Worm (Caenorhabditis elegans) whole organism, L4 larva: ENCODE data around the gene F49C12.3.

ENCODE experiments used
- D1046.2 ChIP-seq: fragments of 200-800 bp; sonication (Bioruptor generic); IDR thresholded peaks from 2 replicates; pipeline ENCODE4 v1.3.6; 2022; ENCODE audit warnings: missing genetic modification characterization, missing compliant biosample characterization
- F10B5.3 ChIP-seq: sonication (generic microtip); optimal IDR thresholded peaks from 2 replicates; lab custom pipeline; 2016; ENCODE audit warnings: mild to moderate bottlenecking, missing genetic modification characterization, missing compliant biosample characterization
- F26F4.8 ChIP-seq: fragments of 200-800 bp; sonication (Bioruptor generic); conservative IDR thresholded peaks from 2 replicates; pipeline ENCODE4 v1.3.6; 2022; ENCODE audit warnings: missing genetic modification characterization, missing compliant biosample characterization
- R02D3.7 ChIP-seq: fragments of 150-350 bp; sonication (generic microtip); optimal IDR thresholded peaks from 3 replicates; lab custom pipeline; 2014; ENCODE audit warnings: missing biosample characterization, missing genetic modification characterization
- T20F7.1 ChIP-seq: fragments of 200-800 bp; sonication (Bioruptor generic); optimal IDR thresholded peaks from 2 replicates; lab custom pipeline; 2018; ENCODE audit warnings: mild to moderate bottlenecking, missing genetic modification characterization, missing compliant biosample characterization
- Y75B8A.6 ChIP-seq: fragments of 200-800 bp; sonication (Bioruptor generic); IDR thresholded peaks from 2 replicates; pipeline ENCODE4 v1.3.6; 2022; ENCODE audit warnings: missing genetic modification reagents, missing genetic modification characterization, missing compliant biosample characterization
- ZK546.5 ChIP-seq, 2 experiments: sonication (generic microtip); optimal IDR thresholded peaks; 2 replicates each; lab custom pipeline; 2017; ENCODE audit warnings: missing biosample characterization in 2 of 2, missing genetic modification characterization in 2 of 2
- aly-2 ChIP-seq: sonication (generic microtip); optimal IDR thresholded peaks from 2 replicates; lab custom pipeline; 2018; ENCODE audit warnings: missing biosample characterization, missing genetic modification characterization
- arid-1 ChIP-seq: fragments of 200-800 bp; sonication (Bioruptor generic); conservative IDR thresholded peaks from 2 replicates; pipeline ENCODE4 v1.3.6; 2022; ENCODE audit warnings: missing genetic modification reagents, missing genetic modification characterization, missing compliant biosample characterization
- attf-4 ChIP-seq: sonication (generic microtip); optimal IDR thresholded peaks from 3 replicates; lab custom pipeline; 2017; ENCODE audit warnings: missing biosample characterization, missing genetic modification characterization
- ceh-28 ChIP-seq: fragments of 150-350 bp; optimal IDR thresholded peaks from 2 replicates; lab custom pipeline; 2014; ENCODE audit warnings: missing biosample characterization, missing genetic modification reagents, missing genetic modification characterization
- ceh-44 ChIP-seq: fragments of 200-800 bp; sonication (Bioruptor generic); IDR thresholded peaks from 2 replicates; pipeline ENCODE4 v1.3.6; 2022; ENCODE audit warnings: missing genetic modification reagents, missing genetic modification characterization, missing compliant biosample characterization
- cey-2 ChIP-seq: sonication (generic microtip); optimal IDR thresholded peaks from 3 replicates; lab custom pipeline; 2017; ENCODE audit warnings: missing genetic modification characterization, mild to moderate bottlenecking, missing compliant biosample characterization, antibody characterized with exemption, borderline replicate concordance; ENCODE audit not compliant: insufficient read depth
- fos-1 ChIP-seq: fragments of 150-350 bp; optimal IDR thresholded peaks from 2 replicates; lab custom pipeline; 2014; ENCODE audit warnings: missing biosample characterization, missing genetic modification characterization
- gei-8 ChIP-seq: fragments of 200-800 bp; sonication (Bioruptor generic); optimal IDR thresholded peaks from 2 replicates; lab custom pipeline; 2018; ENCODE audit warnings: mild to moderate bottlenecking, missing genetic modification characterization, missing compliant biosample characterization
- hif-1 ChIP-seq, 2 experiments: sonication (generic microtip); optimal IDR thresholded peaks; 2 replicates each; lab custom pipeline; 2016 to 2017; ENCODE audit warnings: missing compliant biosample characterization in 2 of 2, missing genetic modification characterization in 2 of 2, missing genetic modification reagents in 2 of 2, missing genotype in 2 of 2, mild to moderate bottlenecking in 1 of 2
- hlh-11 ChIP-seq: fragments of 200-800 bp; sonication (Bioruptor generic); optimal IDR thresholded peaks from 2 replicates; lab custom pipeline; 2018; ENCODE audit warnings: mild to moderate bottlenecking, missing genetic modification characterization, missing compliant biosample characterization
- lim-7 ChIP-seq: fragments of 200-800 bp; sonication (Bioruptor generic); IDR thresholded peaks from 2 replicates; pipeline ENCODE4 v1.3.6; 2022; ENCODE audit warnings: missing genetic modification characterization, missing compliant biosample characterization
- lin-15B ChIP-seq: fragments of 150-350 bp; sonication (generic microtip); optimal IDR thresholded peaks from 3 replicates; lab custom pipeline; 2014; ENCODE audit warnings: missing biosample characterization, missing genetic modification characterization
- lin-38 ChIP-seq: fragments of 200-800 bp; sonication (Bioruptor generic); IDR thresholded peaks from 2 replicates; pipeline ENCODE4 v1.3.6; 2022; ENCODE audit warnings: missing genetic modification reagents, missing genetic modification characterization, missing compliant biosample characterization
- lir-3 ChIP-seq: sonication (generic microtip); optimal IDR thresholded peaks from 2 replicates; lab custom pipeline; 2016; ENCODE audit warnings: mild to moderate bottlenecking, missing genetic modification characterization, missing compliant biosample characterization
- lsy-2 ChIP-seq, 2 experiments: fragments of 150-350 bp in 1 of 2; sonication (generic microtip) in 1 of 2; optimal IDR thresholded peaks; 2 replicates each; lab custom pipeline; 2014 to 2017; ENCODE audit warnings: missing biosample characterization in 2 of 2, missing genetic modification characterization in 2 of 2
- mep-1 ChIP-seq: fragments of 150-350 bp; sonication (generic microtip); optimal IDR thresholded peaks from 3 replicates; lab custom pipeline; 2014; ENCODE audit warnings: missing biosample characterization, missing genetic modification characterization
- mxl-2 ChIP-seq: fragments of 200-800 bp; sonication (Bioruptor generic); conservative IDR thresholded peaks from 2 replicates; pipeline ENCODE4 v1.3.6; 2022; ENCODE audit warnings: missing genetic modification reagents, missing genetic modification characterization, missing compliant biosample characterization
- mxl-3 ChIP-seq: fragments of 200-800 bp; sonication (Bioruptor generic); optimal IDR thresholded peaks from 2 replicates; lab custom pipeline; 2018; ENCODE audit warnings: mild to moderate bottlenecking, missing genetic modification characterization, missing compliant biosample characterization
- nhr-10 ChIP-seq: fragments of 150-350 bp; optimal IDR thresholded peaks from 2 replicates; lab custom pipeline; 2014; ENCODE audit warnings: missing biosample characterization, missing genetic modification characterization
- nhr-102 ChIP-seq: sonication (generic microtip); optimal IDR thresholded peaks from 2 replicates; lab custom pipeline; 2016; ENCODE audit warnings: mild to moderate bottlenecking, missing genetic modification characterization, moderate library complexity, missing compliant biosample characterization
- nhr-237 ChIP-seq: sonication (generic microtip); optimal IDR thresholded peaks from 2 replicates; lab custom pipeline; 2017; ENCODE audit warnings: missing biosample characterization, missing genetic modification characterization
- nhr-25 ChIP-seq: sonication (generic microtip); optimal IDR thresholded peaks from 2 replicates; lab custom pipeline; 2017; ENCODE audit warnings: missing genetic modification characterization, mild to moderate bottlenecking, missing compliant biosample characterization, antibody characterized with exemption, moderate library complexity, borderline replicate concordance; ENCODE audit not compliant: insufficient read depth
- nhr-41 ChIP-seq: fragments of 200-800 bp; sonication (Bioruptor generic); IDR thresholded peaks from 2 replicates; pipeline ENCODE4 v1.3.6; 2022; ENCODE audit warnings: missing genetic modification reagents, missing genetic modification characterization, missing compliant biosample characterization
- nhr-76 ChIP-seq: fragments of 150-350 bp; optimal IDR thresholded peaks from 2 replicates; lab custom pipeline; 2014; ENCODE audit warnings: missing biosample characterization, missing genetic modification characterization
- php-3 ChIP-seq: fragments of 200-800 bp; sonication (Bioruptor generic); IDR thresholded peaks from 2 replicates; pipeline ENCODE4 v1.3.6; 2022; ENCODE audit warnings: missing genetic modification reagents, missing genetic modification characterization, missing compliant biosample characterization
- pqm-1 ChIP-seq: sonication (generic microtip); optimal IDR thresholded peaks from 2 replicates; lab custom pipeline; 2017; ENCODE audit warnings: missing biosample characterization, missing genetic modification characterization
- rbr-2 ChIP-seq: sonication (generic microtip); optimal IDR thresholded peaks from 2 replicates; lab custom pipeline; 2016; ENCODE audit warnings: missing genotype, missing genetic modification characterization, missing compliant biosample characterization
- saeg-2 ChIP-seq: fragments of 200-800 bp; sonication (Bioruptor generic); IDR thresholded peaks from 2 replicates; pipeline ENCODE4 v1.3.6; 2022; ENCODE audit warnings: missing genetic modification reagents, missing genetic modification characterization, missing compliant biosample characterization
- sdz-12 ChIP-seq: fragments of 200-800 bp; sonication (Bioruptor generic); optimal IDR thresholded peaks from 2 replicates; lab custom pipeline; 2018; ENCODE audit warnings: mild to moderate bottlenecking, missing genetic modification characterization, missing compliant biosample characterization
- skn-1 ChIP-seq: fragments of 150-350 bp; optimal IDR thresholded peaks from 2 replicates; lab custom pipeline; 2014; ENCODE audit warnings: missing biosample characterization, missing genetic modification characterization
- snpc-4 ChIP-seq: fragments of 150-350 bp; optimal IDR thresholded peaks from 2 replicates; lab custom pipeline; 2014; ENCODE audit warnings: missing biosample characterization, missing genetic modification characterization
- spr-1 ChIP-seq: sonication (generic microtip); optimal IDR thresholded peaks from 2 replicates; lab custom pipeline; 2016; ENCODE audit warnings: mild to moderate bottlenecking, missing genetic modification characterization, missing compliant biosample characterization
- tag-97 ChIP-seq: fragments of 200-800 bp; sonication (Bioruptor generic); IDR thresholded peaks from 2 replicates; pipeline ENCODE4 v1.3.6; 2022; ENCODE audit warnings: missing genetic modification characterization, missing compliant biosample characterization
- tra-1 ChIP-seq: fragments of 200-800 bp; sonication (Bioruptor generic); IDR thresholded peaks from 2 replicates; pipeline ENCODE4 v1.3.6; 2022; ENCODE audit warnings: missing genetic modification reagents, missing genetic modification characterization, missing compliant biosample characterization
- unc-130 ChIP-seq: sonication (generic microtip); optimal IDR thresholded peaks from 2 replicates; lab custom pipeline; 2016; ENCODE audit warnings: missing genetic modification reagents, missing genetic modification characterization, missing compliant biosample characterization
- unc-62 ChIP-seq, 3 experiments: fragments of 150-350 bp in 1 of 3; sonication (generic microtip); optimal IDR thresholded peaks in 2 of 3; peaks in 1 of 3; 1 replicate in 1 of 3; 2 replicates in 2 of 3; lab custom pipeline; 2014 to 2017; ENCODE audit warnings: missing biosample characterization in 3 of 3, missing genetic modification characterization in 3 of 3, missing genetic modification reagents in 3 of 3, missing genotype in 1 of 3
- zfp-2 ChIP-seq: sonication (generic microtip); optimal IDR thresholded peaks from 2 replicates; lab custom pipeline; 2016; ENCODE audit warnings: mild to moderate bottlenecking, missing genetic modification characterization, missing compliant biosample characterization

The F49C12.3 gene

ce11 chrIV:9299145-9299544 is 1.1 kb upstream of the F49C12.3 start, which contains the start of gene F49C12.2:
F49C12.2 (minus strand) TSS chrIV:9299245.
- TF ChIP-seq tag-97 (GFP tag; lab: Robert Waterston, UW) (no peak), lin-15B (no peak), D1046.2 (GFP tag; lab: Robert Waterston, UW) (no peak), gei-8 (GFP tag; lab: Kevin White, UChicago) (no peak), nhr-25 (tag; lab: Kevin White, UChicago) (no peak), aly-2 (tag; lab: Kevin White, UChicago) (no peak), rbr-2 (tag; lab: Kevin White, UChicago) (no peak), pqm-1 (no peak), cey-2 (tag; lab: Kevin White, UChicago) (no peak), skn-1 (no peak), arid-1 (GFP tag; lab: Robert Waterston, UW) (no peak), php-3 (GFP tag; lab: Robert Waterston, UW) (no peak), unc-130 (GFP tag; lab: Kevin White, UChicago) (no peak), ceh-44 (GFP tag; lab: Robert Waterston, UW) (no peak), F26F4.8 (GFP tag; lab: Robert Waterston, UW) (no peak), saeg-2 (GFP tag; lab: Robert Waterston, UW) (no peak), lir-3 (tag; lab: Kevin White, UChicago) (no peak), snpc-4 (no peak), nhr-10 (tag; lab: Kevin White, UChicago) (no peak), spr-1 (tag; lab: Kevin White, UChicago) (no peak)

- TF ChIP-seq mxl-3 (GFP tag; lab: Kevin White, UChicago) (no peak), rbr-2 (tag; lab: Kevin White, UChicago) (no peak), nhr-41 (GFP tag; lab: Robert Waterston, UW) (no peak), sdz-12 (GFP tag; lab: Kevin White, UChicago) (no peak), tag-97 (GFP tag; lab: Robert Waterston, UW) (no peak), nhr-102 (tag; lab: Kevin White, UChicago) (no peak), lin-38 (GFP tag; lab: Robert Waterston, UW) (no peak), lir-3 (tag; lab: Kevin White, UChicago) (no peak), ceh-28 (tag; lab: Kevin White, UChicago) (no peak), tra-1 (GFP tag; lab: Robert Waterston, UW) (no peak), R02D3.7 (no peak), zfp-2 (tag; lab: Kevin White, UChicago) (no peak), ZK546.5 (tag; optimal IDR thresholded peaks at IDR 0.05; lab: Kevin White, UChicago) (no peak), lim-7 (GFP tag; lab: Robert Waterston, UW) (no peak), attf-4 (no peak), skn-1 (no peak)
Measured at ce11 chrIV:9303994-9304393, 3.8 kb downstream of the F49C12.3 start, which contains the start of gene F49C12.4. F49C12.4 (minus strand) TSS chrIV:9304094.

- no peak for TF ChIP-seq nhr-76 (tag; lab: Kevin White, UChicago)
- no peak for TF ChIP-seq spr-1 (tag; lab: Kevin White, UChicago)
- no peak for TF ChIP-seq F10B5.3 (tag; lab: Kevin White, UChicago)
- TF ChIP-seq aly-2 (tag; lab: Kevin White, UChicago) = no peak
- TF ChIP-seq skn-1 = no peak
- no peak for TF ChIP-seq lsy-2 (tag; optimal IDR thresholded peaks at IDR 0.05; lab: Kevin White, UChicago)
- TF ChIP-seq mxl-2 (GFP tag; lab: Robert Waterston, UW) = no peak
- TF ChIP-seq mep-1 (tag; lab: Kevin White, UChicago) = no peak
- TF ChIP-seq arid-1 (GFP tag; lab: Robert Waterston, UW) = no peak
- no peak for TF ChIP-seq T20F7.1 (GFP tag; lab: Kevin White, UChicago)
- TF ChIP-seq fos-1 (tag; lab: Kevin White, UChicago) = no peak
- no peak for TF ChIP-seq unc-62 (GFP tag; optimal IDR thresholded peaks at IDR 0.05 in 1 of 2; lab: Kevin White, UChicago)
- TF ChIP-seq unc-62 (tag; optimal IDR thresholded peaks at IDR 0.05; lab: Kevin White, UChicago) = no peak
- no peak for TF ChIP-seq hlh-11
- TF ChIP-seq hif-1 (tag; optimal IDR thresholded peaks at IDR 0.05; lab: Kevin White, UChicago) = no peak
- TF ChIP-seq nhr-237 = no peak
- no peak for TF ChIP-seq Y75B8A.6
- TF ChIP-seq ceh-44 (GFP tag; lab: Robert Waterston, UW) = no peak
Measured at ce11 chrIV:9304617-9305016, 4.4 kb downstream of the F49C12.3 start, which contains the start of gene F49C12.5. F49C12.5 (plus strand) TSS chrIV:9304917.
